Worm (Caenorhabditis elegans) whole organism, L3 larva: ENCODE measurements around the gene clc-27.

ENCODE experiments used
- R02D3.7 ChIP-seq: fragments of 150-350 bp; optimal IDR thresholded peaks from 2 replicates; lab custom pipeline; 2014; ENCODE audit warnings: missing biosample characterization, missing genetic modification characterization
- elt-2 ChIP-seq: sonication (generic microtip); optimal IDR thresholded peaks from 2 replicates; lab custom pipeline; 2016; ENCODE audit warnings: missing genetic modification reagents, mild to moderate bottlenecking, missing genetic modification characterization, missing compliant biosample characterization
- fkh-10 ChIP-seq: sonication (generic microtip); optimal IDR thresholded peaks from 2 replicates; lab custom pipeline; 2017; ENCODE audit warnings: missing biosample characterization, missing genetic modification reagents, missing genetic modification characterization

DNA sequence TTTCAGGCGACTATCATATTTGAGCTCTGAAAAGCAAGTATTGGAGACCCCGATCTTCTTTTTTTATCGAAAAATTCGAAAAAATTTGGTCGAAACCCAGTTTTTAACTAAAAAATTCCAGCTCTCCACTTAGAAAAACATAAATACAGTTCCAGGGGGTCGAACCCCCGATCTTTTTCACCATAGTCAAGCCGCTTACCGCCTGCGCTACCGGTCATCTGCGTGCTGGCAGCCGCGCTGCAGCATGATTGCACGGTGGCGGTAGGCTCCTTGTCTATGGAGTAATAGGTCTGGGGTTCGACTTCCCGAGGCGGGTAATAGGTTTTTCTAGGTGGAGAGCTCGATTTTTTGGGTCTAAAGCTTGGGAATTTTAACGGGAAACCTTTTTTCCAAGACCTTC is 1.6 kb downstream of the clc-27 start, which contains the start of gene clc-24:
- TF ChIP-seq fkh-10 (GFP tag; lab: Kevin White, UChicago) (no peak), elt-2 (tag; lab: Kevin White, UChicago) (no peak), R02D3.7 (no peak)
